Fruit fly (Drosophila melanogaster): ENCODE measurements around the gene CG13693.

Gene CG13693

dm6 chr2L:277122-277671, 44.9 kb downstream of the CG13693 start, which contains the start of gene smo (continued):
- TF ChIP-seq Dll (GFP tag; IDR thresholded peaks at IDR 0.05; ENCODE audit: partially characterized antibody) (peak; percentile 86), CG7745 (tag; optimal IDR thresholded peaks at IDR 0.05) (no peak), tgo (GFP tag; IDR thresholded peaks at IDR 0.05) (no peak), CG13775 (GFP tag; optimal IDR thresholded peaks at IDR 0.05) (peak; percentile 32), CG6272 (GFP tag; IDR thresholded peaks at IDR 0.05) (no peak), Nf-YC (tag; optimal IDR thresholded peaks at IDR 0.05) (peak; percentile 28), CG31441 (GFP tag; IDR thresholded peaks at IDR 0.05) (no peak), CG17361 (GFP tag; IDR thresholded peaks at IDR 0.05) (peak; percentile 41; the same call in 2 of the 3 replicates), repo (GFP tag; optimal IDR thresholded peaks at IDR 0.05) (peak; percentile 42), CG8388 (GFP tag; optimal IDR thresholded peaks at IDR 0.05) (no peak), pan (optimal IDR thresholded peaks at IDR 0.05) (no peak), pan (GFP tag; optimal IDR thresholded peaks at IDR 0.05 in 1 of 2, IDR thresholded peaks at IDR 0.05 in 1 of 2) (no peak), CG12071 (GFP tag; optimal IDR thresholded peaks at IDR 0.05) (no peak), Dref (GFP tag; IDR thresholded peaks at IDR 0.05) (peak; percentile 92), D19B (GFP tag; optimal IDR thresholded peaks at IDR 0.05) (no peak), CG11723 (GFP tag; optimal IDR thresholded peaks at IDR 0.05) (no peak), Myb (GFP tag; optimal IDR thresholded peaks at IDR 0.05) (peak; percentile 70), CG30403 (GFP tag; optimal IDR thresholded peaks at IDR 0.05) (peak; percentile 44), CG7372 (GFP tag; IDR thresholded peaks at IDR 0.05) (no peak), CG14860 (GFP tag; IDR thresholded peaks at IDR 0.05; ENCODE audit: partially characterized antibody) (peak; percentile 75), CG17829 (tag; optimal IDR thresholded peaks at IDR 0.05) (peak; percentile 51), ase (GFP tag; IDR thresholded peaks at IDR 0.05) (no peak), Mrtf (GFP tag; IDR thresholded peaks at IDR 0.05) (no peak), sob (GFP tag; IDR thresholded peaks at IDR 0.05) (0 out of 2 replicates have a peak, but pooled peaks have one; percentile 24), fru (optimal IDR thresholded peaks at IDR 0.05) (no peak), bigmax (GFP tag; optimal IDR thresholded peaks at IDR 0.05) (no peak), nerfin-2 (GFP tag; IDR thresholded peaks at IDR 0.05; ENCODE audit: partially characterized antibody) (peak; percentile 55; the same call in 1 of the 2 replicates), oc (tag; optimal IDR thresholded peaks at IDR 0.05) (no peak), so (GFP tag; IDR thresholded peaks at IDR 0.05) (no peak), ham (GFP tag; IDR thresholded peaks at IDR 0.05) (no peak), CG6854 (GFP tag; optimal IDR thresholded peaks at IDR 0.05) (no peak), caup (GFP tag; optimal IDR thresholded peaks at IDR 0.05; ENCODE audit: severe bottlenecking) (peak; percentile 13), corto (GFP tag; optimal IDR thresholded peaks at IDR 0.05) (no peak), B-H1 (GFP tag; IDR thresholded peaks at IDR 0.05) (no peak), gt (GFP tag; IDR thresholded peaks at IDR 0.05) (no peak), bab2 (GFP tag; optimal IDR thresholded peaks at IDR 0.05) (peak; percentile 30), gfzf (GFP tag; optimal IDR thresholded peaks at IDR 0.05) (peak; percentile 95), CG4404 (GFP tag; IDR thresholded peaks at IDR 0.05) (no peak), CG1603 (tag; optimal IDR thresholded peaks at IDR 0.05) (peak; percentile 84), hth (optimal IDR thresholded peaks at IDR 0.05) (no peak), Med (GFP tag) (peak; percentile 89), CG9932 (GFP tag; IDR thresholded peaks at IDR 0.05) (peak; percentile 57), CG1647 (GFP tag; optimal IDR thresholded peaks at IDR 0.05) (peak; percentile 36), trem (tag; optimal IDR thresholded peaks at IDR 0.05) (peak; percentile 81), CG9437 (GFP tag; optimal IDR thresholded peaks at IDR 0.05) (peak; percentile 36), Hey (tag; optimal IDR thresholded peaks at IDR 0.05) (no peak), CG17328 (GFP tag; IDR thresholded peaks at IDR 0.05) (no peak), CG4360 (GFP tag; IDR thresholded peaks at IDR 0.05) (no peak), Adf1 (GFP tag; IDR thresholded peaks at IDR 0.05) (no peak), NfI (GFP tag; optimal IDR thresholded peaks at IDR 0.05) (no peak), ERR (GFP tag; optimal IDR thresholded peaks at IDR 0.05) (peak; percentile 5), rib (GFP tag; IDR thresholded peaks at IDR 0.05) (no peak)

Data from whole organism, embryonic.